Fruit fly (Drosophila melanogaster): ENCODE results near the gene CG1637.

Gene CG1637

dm6 chrX:10882786-10883185, 5.1 kb upstream of the CG1637 start (continued):
- no peak for TF ChIP-seq CG11723 (GFP tag; optimal IDR thresholded peaks at IDR 0.05)
- no peak for TF ChIP-seq HmgD (GFP tag; optimal IDR thresholded peaks at IDR 0.05)
- no peak for TF ChIP-seq CG7928 (GFP tag; optimal IDR thresholded peaks at IDR 0.05)
- TF ChIP-seq seq (GFP tag; IDR thresholded peaks at IDR 0.05) = no peak
- TF ChIP-seq CG13296 (GFP tag; optimal IDR thresholded peaks at IDR 0.05) = no peak
- no peak for TF ChIP-seq org-1 (GFP tag; optimal IDR thresholded peaks at IDR 0.05)
- TF ChIP-seq Ssrp (tag; optimal IDR thresholded peaks at IDR 0.05) = no peak
- no peak for TF ChIP-seq Fer2 (tag; optimal IDR thresholded peaks at IDR 0.05)
- no peak for TF ChIP-seq Tbp (GFP tag; optimal IDR thresholded peaks at IDR 0.05)
- no peak for TF ChIP-seq CG31365 (tag; optimal IDR thresholded peaks at IDR 0.05)
- TF ChIP-seq CG13287 (GFP tag; IDR thresholded peaks at IDR 0.05; ENCODE audit: partially characterized antibody) = no peak
- TF ChIP-seq jumu (GFP tag; optimal IDR thresholded peaks at IDR 0.05) = no peak
- TF ChIP-seq hth (optimal IDR thresholded peaks at IDR 0.05) = no peak
- no peak for TF ChIP-seq CG1233 (GFP tag; optimal IDR thresholded peaks at IDR 0.05)
- TF ChIP-seq CG8290 (GFP tag; optimal IDR thresholded peaks at IDR 0.05) = no peak
- TF ChIP-seq CG8290 (tag; optimal IDR thresholded peaks at IDR 0.05) = no peak
- peak; percentile 8 for TF ChIP-seq fd96Cb (tag; optimal IDR thresholded peaks at IDR 0.05)
- TF ChIP-seq gcm (GFP tag; optimal IDR thresholded peaks at IDR 0.05) = no peak
- TF ChIP-seq CG10565 (GFP tag; optimal IDR thresholded peaks at IDR 0.05) = no peak
- no peak for TF ChIP-seq gce (GFP tag; IDR thresholded peaks at IDR 0.05)
- TF ChIP-seq Awh (GFP tag; IDR thresholded peaks at IDR 0.05) = no peak
- no peak for TF ChIP-seq Sry-β (GFP tag; optimal IDR thresholded peaks at IDR 0.05)
- peak; percentile 59 for TF ChIP-seq sens (GFP tag)
- no peak for TF ChIP-seq prd (optimal IDR thresholded peaks at IDR 0.05)
- peak; percentile 40; the same call in 1 of the 3 replicates for TF ChIP-seq prd (GFP tag; IDR thresholded peaks at IDR 0.05)
- TF ChIP-seq grau (tag; optimal IDR thresholded peaks at IDR 0.05) = peak; percentile 7
- no peak for TF ChIP-seq Lhr (GFP tag; optimal IDR thresholded peaks at IDR 0.05)
- TF ChIP-seq ato (GFP tag; IDR thresholded peaks at IDR 0.05; ENCODE audit: partially characterized antibody) = no peak
- no peak for TF ChIP-seq yki (optimal IDR thresholded peaks at IDR 0.05)
- TF ChIP-seq CG11696 (GFP tag; IDR thresholded peaks at IDR 0.05) = no peak
- TF ChIP-seq CG3726 (GFP tag; IDR thresholded peaks at IDR 0.05) = no peak
- TF ChIP-seq CG42726 (GFP tag; IDR thresholded peaks at IDR 0.05; ENCODE audit: partially characterized antibody) = no peak
- TF ChIP-seq CG4424 (GFP tag; optimal IDR thresholded peaks at IDR 0.05) = no peak

DNA sequence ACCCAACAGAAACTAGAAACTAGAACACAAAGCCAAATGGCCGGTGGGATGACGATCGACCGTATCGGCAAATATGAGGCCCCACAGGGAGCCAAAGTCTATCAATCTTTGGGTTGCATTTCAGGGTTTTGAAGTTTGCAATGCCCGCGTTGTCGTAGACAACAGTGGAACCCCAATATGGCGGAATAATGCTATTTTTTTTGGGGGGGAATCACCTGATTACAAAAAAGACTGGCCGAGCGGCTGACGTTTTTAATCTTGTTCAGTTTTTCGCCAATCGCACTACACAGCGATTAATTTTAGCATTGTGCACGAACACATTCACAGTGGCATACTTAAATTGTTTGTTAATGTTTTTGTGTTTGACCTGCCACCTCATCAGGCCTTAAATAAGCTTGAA, 1.2 kb downstream of the CG1637 start:
- no peak for TF ChIP-seq CG12299 (tag; optimal IDR thresholded peaks at IDR 0.05)
- no peak for TF ChIP-seq jigr1 (GFP tag; IDR thresholded peaks at IDR 0.05)
- no peak for TF ChIP-seq maf-S (GFP tag; optimal IDR thresholded peaks at IDR 0.05)
- peak; percentile 56 for TF ChIP-seq sug (tag; optimal IDR thresholded peaks at IDR 0.05)

- TF ChIP-seq lov (optimal IDR thresholded peaks at IDR 0.05) = no peak
- TF ChIP-seq lov (GFP tag; IDR thresholded peaks at IDR 0.05) = no peak
- peak; percentile 95 for TF ChIP-seq CG5180 (GFP tag; optimal IDR thresholded peaks at IDR 0.05)
- TF ChIP-seq CG7987 (GFP tag; optimal IDR thresholded peaks at IDR 0.05) = no peak
- 0 out of 3 replicates have a peak, but pooled peaks have one; percentile 26 for TF ChIP-seq ken (GFP tag; IDR thresholded peaks at IDR 0.05)
Measured at dm6 chrX:10869045-10869444, 8.6 kb downstream of the CG1637 start, which contains the start of gene CG2157. CG2157 (plus strand) TSS chrX:10869284.

All from whole organism, embryonic.